Fruit fly (Drosophila melanogaster): Measurements from ENCODE around the gene ru.

The ru gene

dm6 chr3L:1414032-1414431, 43.6 kb downstream of the ru start (continued):
- peak; percentile 82 for TF ChIP-seq otp (GFP tag; IDR thresholded peaks at IDR 0.05)
- TF ChIP-seq CG30020 (tag; optimal IDR thresholded peaks at IDR 0.05) = no peak
- TF ChIP-seq pb (GFP tag; optimal IDR thresholded peaks at IDR 0.05) = no peak
- peak; percentile 48 for TF ChIP-seq CG10366 (GFP tag; IDR thresholded peaks at IDR 0.05)
- TF ChIP-seq Sin3A (optimal IDR thresholded peaks at IDR 0.05) = no peak
- TF ChIP-seq ro (GFP tag; IDR thresholded peaks at IDR 0.05) = no peak
- TF ChIP-seq Oaz (GFP tag; IDR thresholded peaks at IDR 0.05) = no peak
- TF ChIP-seq Myb (GFP tag; optimal IDR thresholded peaks at IDR 0.05) = peak; percentile 1
- TF ChIP-seq pfk (GFP tag; optimal IDR thresholded peaks at IDR 0.05) = no peak
- TF ChIP-seq CG13287 (GFP tag; IDR thresholded peaks at IDR 0.05; ENCODE audit: partially characterized antibody) = no peak
- TF ChIP-seq CG7963 (GFP tag; IDR thresholded peaks at IDR 0.05; ENCODE audit: partially characterized antibody) = no peak
- peak; percentile 22 for TF ChIP-seq slp2 (GFP tag; optimal IDR thresholded peaks at IDR 0.05)
- peak; percentile 78 for TF ChIP-seq Sry-β (GFP tag; optimal IDR thresholded peaks at IDR 0.05)
- TF ChIP-seq CG10431 (GFP tag; optimal IDR thresholded peaks at IDR 0.05) = no peak
- no peak for TF ChIP-seq CG9817 (tag; optimal IDR thresholded peaks at IDR 0.05)
- peak; percentile 70 for TF ChIP-seq gsb-n (tag; optimal IDR thresholded peaks at IDR 0.05)
- peak; percentile 32 for TF ChIP-seq CG12236 (GFP tag; optimal IDR thresholded peaks at IDR 0.05)
- peak; percentile 8 for TF ChIP-seq CG15269 (tag; optimal IDR thresholded peaks at IDR 0.05)
- no peak for TF ChIP-seq jigr1 (GFP tag; IDR thresholded peaks at IDR 0.05)
- TF ChIP-seq D19A (tag; optimal IDR thresholded peaks at IDR 0.05) = no peak
- peak; percentile 44; the same call in 1 of the 2 replicates for TF ChIP-seq CG11247 (GFP tag; IDR thresholded peaks at IDR 0.05)
- TF ChIP-seq CG14441 (GFP tag; IDR thresholded peaks at IDR 0.05) = peak; percentile 53; the same call in 1 of the 2 replicates
- no peak for TF ChIP-seq dm (GFP tag; optimal IDR thresholded peaks at IDR 0.05)
- peak; percentile 41; the same call in 1 of the 3 replicates for TF ChIP-seq CG11695 (GFP tag; IDR thresholded peaks at IDR 0.05)
- TF ChIP-seq onecut (GFP tag; IDR thresholded peaks at IDR 0.05) = no peak
- no peak for TF ChIP-seq zen (tag; optimal IDR thresholded peaks at IDR 0.05)
- TF ChIP-seq CG11398 (GFP tag; optimal IDR thresholded peaks at IDR 0.05) = peak; percentile 19
- TF ChIP-seq CG7271 (tag; optimal IDR thresholded peaks at IDR 0.05) = peak; percentile 81
- no peak for TF ChIP-seq CG7372 (GFP tag; IDR thresholded peaks at IDR 0.05)
- no peak for TF ChIP-seq CG31224 (GFP tag; IDR thresholded peaks at IDR 0.05)
- TF ChIP-seq Sox100B (GFP tag; optimal IDR thresholded peaks at IDR 0.05) = no peak
- TF ChIP-seq CG17829 (tag; optimal IDR thresholded peaks at IDR 0.05) = peak; percentile 81
- peak; percentile 44 for TF ChIP-seq slbo (GFP tag; IDR thresholded peaks at IDR 0.05)
- no peak for TF ChIP-seq Ravus (GFP tag; IDR thresholded peaks at IDR 0.05)
- no peak for TF ChIP-seq en (GFP tag; optimal IDR thresholded peaks at IDR 0.05)
- no peak for TF ChIP-seq HmgZ (tag; optimal IDR thresholded peaks at IDR 0.05)
- no peak for TF ChIP-seq Stat92E (GFP tag; optimal IDR thresholded peaks at IDR 0.05)
- peak; percentile 53; the same call in 1 of the 3 replicates for TF ChIP-seq so (GFP tag; IDR thresholded peaks at IDR 0.05)
- peak; percentile 46; the same call in 1 of the 2 replicates for TF ChIP-seq Rx (GFP tag; IDR thresholded peaks at IDR 0.05)
- no peak for TF ChIP-seq Meics (GFP tag; optimal IDR thresholded peaks at IDR 0.05)
- TF ChIP-seq CG6813 (GFP tag; optimal IDR thresholded peaks at IDR 0.05) = no peak
- no peak for TF ChIP-seq CG7745 (tag; optimal IDR thresholded peaks at IDR 0.05)
- TF ChIP-seq CG31388 (GFP tag; optimal IDR thresholded peaks at IDR 0.05) = no peak
- no peak for TF ChIP-seq BEAF-32 (GFP tag; optimal IDR thresholded peaks at IDR 0.05)
- TF ChIP-seq jing (GFP tag; optimal IDR thresholded peaks at IDR 0.05) = no peak
- no peak for TF ChIP-seq NK7.1 (GFP tag; optimal IDR thresholded peaks at IDR 0.05)
- TF ChIP-seq CG5953 (GFP tag; IDR thresholded peaks at IDR 0.05) = no peak
- TF ChIP-seq CG3726 (GFP tag; IDR thresholded peaks at IDR 0.05) = no peak
- peak; percentile 27 to 57 for TF ChIP-seq Pdp1 (GFP tag; optimal IDR thresholded peaks at IDR 0.05)
- no peak for TF ChIP-seq CG16863 (GFP tag; optimal IDR thresholded peaks at IDR 0.05)
- no peak for TF ChIP-seq ewg (GFP tag; optimal IDR thresholded peaks at IDR 0.05)
- TF ChIP-seq CG8478 (optimal IDR thresholded peaks at IDR 0.05) = no peak

All from whole organism, embryonic.